Fruit fly (Drosophila melanogaster): ENCODE measurements around the gene Cad87A.

Gene Cad87A

DNA sequence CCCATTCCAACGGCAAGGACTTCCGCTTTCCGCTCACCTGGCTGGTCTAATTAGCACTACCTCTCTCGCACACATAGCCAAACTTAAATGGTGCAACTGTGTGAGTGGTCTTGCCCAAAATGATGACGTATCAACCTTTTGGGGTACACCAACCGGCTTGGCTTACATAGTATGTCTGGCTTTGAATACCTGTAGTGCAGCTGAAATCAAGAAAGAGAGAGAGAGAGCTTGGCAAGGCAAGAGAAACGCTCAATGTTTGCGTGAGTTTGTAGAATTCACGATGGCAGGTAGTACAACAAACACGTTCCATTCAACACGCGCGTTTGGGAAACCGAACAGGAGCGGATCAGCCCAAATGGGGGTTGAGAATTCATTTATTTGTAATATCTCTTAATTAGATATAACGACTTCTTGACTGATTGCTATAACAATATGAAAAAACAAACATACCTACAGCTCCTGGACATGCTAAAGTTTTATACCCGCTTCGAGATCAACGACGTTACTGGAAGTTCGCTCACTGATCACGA is 60.8 kb downstream of the Cad87A start (continued):
- TF ChIP-seq Vsx1 (GFP tag; optimal IDR thresholded peaks at IDR 0.05), result peak; percentile 68
- TF ChIP-seq NK7.1 (GFP tag; optimal IDR thresholded peaks at IDR 0.05), result no peak
- peak; percentile 73; the same call in 2 of the 3 replicates for TF ChIP-seq Opbp (GFP tag; IDR thresholded peaks at IDR 0.05; ENCODE audit: partially characterized antibody)
- TF ChIP-seq Xbp1 (GFP tag; optimal IDR thresholded peaks at IDR 0.05), result peak; percentile 29
- TF ChIP-seq HLH4C (GFP tag; IDR thresholded peaks at IDR 0.05; ENCODE audit: partially characterized antibody), result no peak; the same call in 2 of the 3 replicates
- peak; percentile 45; the same call in 1 of the 2 replicates for TF ChIP-seq sna (GFP tag; IDR thresholded peaks at IDR 0.05; ENCODE audit: partially characterized antibody)
- TF ChIP-seq cg (GFP tag; optimal IDR thresholded peaks at IDR 0.05), result peak; percentile 81
- TF ChIP-seq HLH54F (GFP tag; optimal IDR thresholded peaks at IDR 0.05), result no peak
- TF ChIP-seq hb (GFP tag; IDR thresholded peaks at IDR 0.05; ENCODE audit: partially characterized antibody), result 0 out of 3 replicates have a peak, but pooled peaks have one; percentile 26
- peak; percentile 58 for TF ChIP-seq pros (GFP tag; optimal IDR thresholded peaks at IDR 0.05)
- TF ChIP-seq stwl (tag; optimal IDR thresholded peaks at IDR 0.05), result no peak
- TF ChIP-seq Taf1 (GFP tag; IDR thresholded peaks at IDR 0.05), result no peak
- no peak for TF ChIP-seq rib (GFP tag; IDR thresholded peaks at IDR 0.05)
- peak; percentile 75 for TF ChIP-seq CG4360 (GFP tag; IDR thresholded peaks at IDR 0.05)
- TF ChIP-seq tin (GFP tag; optimal IDR thresholded peaks at IDR 0.05), result no peak
- peak; percentile 24 for TF ChIP-seq az2 (GFP tag; optimal IDR thresholded peaks at IDR 0.05)
- peak; percentile 16 for TF ChIP-seq bab2 (GFP tag; optimal IDR thresholded peaks at IDR 0.05)
- no peak for TF ChIP-seq CG6791 (GFP tag; IDR thresholded peaks at IDR 0.05; ENCODE audit: partially characterized antibody)
- TF ChIP-seq Antp (GFP tag; optimal IDR thresholded peaks at IDR 0.05), result peak; percentile 0
- no peak for TF ChIP-seq Myb (GFP tag; optimal IDR thresholded peaks at IDR 0.05)
- TF ChIP-seq CG10979 (tag; optimal IDR thresholded peaks at IDR 0.05), result peak; percentile 36
- TF ChIP-seq Dad (GFP tag; optimal IDR thresholded peaks at IDR 0.05), result peak; percentile 17
- TF ChIP-seq Fer1 (GFP tag; optimal IDR thresholded peaks at IDR 0.05), result no peak
- TF ChIP-seq sim (GFP tag; IDR thresholded peaks at IDR 0.05), result no peak
- TF ChIP-seq NFAT (GFP tag; IDR thresholded peaks at IDR 0.05), result 0 out of 2 replicates have a peak, but pooled peaks have one; percentile 18
- TF ChIP-seq CG2202 (tag; optimal IDR thresholded peaks at IDR 0.05), result no peak
- peak; percentile 52 for TF ChIP-seq Bgb (GFP tag; IDR thresholded peaks at IDR 0.05; ENCODE audit: partially characterized antibody)
- TF ChIP-seq amos (GFP tag; IDR thresholded peaks at IDR 0.05; ENCODE audit: partially characterized antibody), result peak; percentile 52
- TF ChIP-seq CG6175 (GFP tag; IDR thresholded peaks at IDR 0.05), result no peak
- peak; percentile 41; the same call in 1 of the 2 replicates for TF ChIP-seq bbx (GFP tag; IDR thresholded peaks at IDR 0.05; ENCODE audit: partially characterized antibody)
- TF ChIP-seq CG10366 (GFP tag; IDR thresholded peaks at IDR 0.05), result no peak
- no peak for TF ChIP-seq gsb-n (tag; optimal IDR thresholded peaks at IDR 0.05)
- TF ChIP-seq CG13287 (GFP tag; IDR thresholded peaks at IDR 0.05; ENCODE audit: partially characterized antibody), result peak; percentile 63
- TF ChIP-seq CG11085 (GFP tag; IDR thresholded peaks at IDR 0.05), result no peak
- TF ChIP-seq CG15696 (tag; optimal IDR thresholded peaks at IDR 0.05), result peak; percentile 23
- peak; percentile 17; the same call in 2 of the 3 replicates for TF ChIP-seq ci (GFP tag; IDR thresholded peaks at IDR 0.05)
- TF ChIP-seq cas (GFP tag; IDR thresholded peaks at IDR 0.05), result 0 out of 2 replicates have a peak, but pooled peaks have one; percentile 16
- TF ChIP-seq phol (tag; optimal IDR thresholded peaks at IDR 0.05), result peak; percentile 22
- TF ChIP-seq otp (GFP tag; IDR thresholded peaks at IDR 0.05), result 0 out of 3 replicates have a peak, but pooled peaks have one; percentile 4
- no peak for TF ChIP-seq Sox100B (GFP tag; optimal IDR thresholded peaks at IDR 0.05)
- no peak for TF ChIP-seq fd102C (GFP tag; optimal IDR thresholded peaks at IDR 0.05)
- TF ChIP-seq CG34422 (GFP tag; IDR thresholded peaks at IDR 0.05), result no peak
- TF ChIP-seq grau (tag; optimal IDR thresholded peaks at IDR 0.05), result no peak
- no peak for TF ChIP-seq Mes4 (GFP tag; optimal IDR thresholded peaks at IDR 0.05)
- peak; percentile 9 for TF ChIP-seq CoRest (tag; optimal IDR thresholded peaks at IDR 0.05)
- no peak for TF ChIP-seq CG10321 (GFP tag; IDR thresholded peaks at IDR 0.05)
- TF ChIP-seq chinmo (GFP tag; IDR thresholded peaks at IDR 0.05; ENCODE audit: partially characterized antibody), result peak; percentile 87; the same call in 2 of the 4 replicates
- TF ChIP-seq BEAF-32 (GFP tag; optimal IDR thresholded peaks at IDR 0.05), result peak; percentile 39
- peak; percentile 49 for TF ChIP-seq Scr (GFP tag; IDR thresholded peaks at IDR 0.05; ENCODE audit: partially characterized antibody)

Measured in whole organism, embryonic.